Fruit fly (Drosophila melanogaster) S2 (cell line): ENCODE results near the gene CCT2.

ENCODE experiments used
- CG8478 ChIP-seq: fragments of >200 bp; optimal IDR thresholded peaks from 2 replicates; lab custom pipeline; 2018
- CTCF ChIP-seq, 2 experiments: fragments of >200 bp; optimal IDR thresholded peaks; 2 replicates each; lab custom pipeline; 2018

Gene CCT2

DNA sequence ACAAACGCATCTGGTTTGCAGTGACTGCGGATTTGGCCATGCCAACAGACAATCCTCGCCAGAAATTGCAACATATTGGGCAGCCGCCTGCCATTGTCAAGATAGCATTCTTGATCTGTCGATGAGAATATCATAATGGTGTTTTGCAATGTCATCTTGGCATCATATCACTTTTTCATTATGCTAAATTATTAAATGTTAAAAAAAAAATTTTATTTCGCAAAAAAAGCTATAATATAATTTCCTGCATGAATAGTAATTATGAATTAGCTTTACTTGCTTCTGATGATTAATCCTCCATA lies 695 bp downstream of the CCT2 start:
- no peak for TF ChIP-seq CG8478 (lab: Kevin White, UChicago)
- no peak for TF ChIP-seq CTCF (optimal IDR thresholded peaks at IDR 0.05; lab: Kevin White, UChicago)

DNA sequence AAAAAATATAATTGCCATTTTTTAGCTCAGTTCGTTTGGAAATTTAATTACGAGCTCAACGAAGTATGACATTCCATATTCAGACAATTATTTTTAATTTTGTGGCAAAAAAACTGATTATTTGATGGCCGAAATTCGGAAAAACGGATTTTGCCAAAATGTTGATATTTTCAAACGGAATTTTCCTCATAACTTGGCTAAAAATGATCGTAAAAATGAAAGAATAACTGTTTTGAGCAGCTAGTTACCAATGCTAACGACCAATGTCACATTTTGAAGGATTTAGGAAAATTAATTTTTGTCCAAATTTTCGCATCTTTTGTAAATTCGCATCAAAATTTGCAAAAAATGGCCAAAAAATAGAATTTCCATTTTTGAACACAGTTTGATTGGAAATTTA lies 3.7 kb downstream of the CCT2 start:
- no peak for TF ChIP-seq CTCF (optimal IDR thresholded peaks at IDR 0.05; lab: Kevin White, UChicago)
- TF ChIP-seq CG8478 (lab: Kevin White, UChicago) = no peak

DNA sequence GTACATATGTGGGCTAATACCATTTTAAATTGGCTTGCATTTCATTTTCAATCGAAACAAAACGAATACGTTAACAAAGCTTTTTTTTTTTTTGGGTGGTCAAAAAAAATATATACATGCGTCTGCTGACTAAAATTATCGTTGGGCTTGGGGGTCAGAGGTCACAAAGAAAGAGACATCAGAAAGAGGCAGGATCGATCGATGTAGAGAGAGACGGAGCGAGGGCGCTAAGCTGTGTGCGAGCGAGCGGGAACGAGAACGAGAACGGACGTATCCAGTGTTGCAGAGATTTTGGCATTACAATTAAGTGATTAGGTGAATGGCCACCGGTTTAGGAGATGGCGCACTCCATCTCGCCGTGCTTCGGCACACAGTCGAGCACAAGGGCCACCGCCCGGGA lies 4.6 kb downstream of the CCT2 start:
- TF ChIP-seq CTCF (optimal IDR thresholded peaks at IDR 0.05; lab: Kevin White, UChicago) (no peak), CG8478 (lab: Kevin White, UChicago) (no peak)

DNA sequence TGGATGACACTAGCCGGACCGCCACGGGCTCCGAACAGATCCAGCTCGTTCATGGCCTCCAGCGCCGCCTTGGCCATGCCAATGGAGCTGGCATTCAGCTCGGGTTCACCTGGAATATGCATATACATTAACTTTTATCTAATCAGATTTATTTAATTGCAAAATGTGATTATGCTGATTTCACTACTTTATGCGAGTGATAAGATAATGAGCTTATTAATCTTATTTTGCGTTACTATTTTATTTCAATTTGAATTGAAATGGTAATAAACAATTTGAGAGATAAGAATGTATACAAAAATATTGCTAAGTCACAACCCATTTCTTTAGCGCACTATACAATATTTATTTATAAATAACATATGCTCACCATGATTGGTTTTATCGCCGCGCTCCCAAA lies 12.8 kb downstream of the CCT2 start:
- TF ChIP-seq CTCF (optimal IDR thresholded peaks at IDR 0.05; lab: Kevin White, UChicago) (no peak), CG8478 (lab: Kevin White, UChicago) (no peak)

DNA sequence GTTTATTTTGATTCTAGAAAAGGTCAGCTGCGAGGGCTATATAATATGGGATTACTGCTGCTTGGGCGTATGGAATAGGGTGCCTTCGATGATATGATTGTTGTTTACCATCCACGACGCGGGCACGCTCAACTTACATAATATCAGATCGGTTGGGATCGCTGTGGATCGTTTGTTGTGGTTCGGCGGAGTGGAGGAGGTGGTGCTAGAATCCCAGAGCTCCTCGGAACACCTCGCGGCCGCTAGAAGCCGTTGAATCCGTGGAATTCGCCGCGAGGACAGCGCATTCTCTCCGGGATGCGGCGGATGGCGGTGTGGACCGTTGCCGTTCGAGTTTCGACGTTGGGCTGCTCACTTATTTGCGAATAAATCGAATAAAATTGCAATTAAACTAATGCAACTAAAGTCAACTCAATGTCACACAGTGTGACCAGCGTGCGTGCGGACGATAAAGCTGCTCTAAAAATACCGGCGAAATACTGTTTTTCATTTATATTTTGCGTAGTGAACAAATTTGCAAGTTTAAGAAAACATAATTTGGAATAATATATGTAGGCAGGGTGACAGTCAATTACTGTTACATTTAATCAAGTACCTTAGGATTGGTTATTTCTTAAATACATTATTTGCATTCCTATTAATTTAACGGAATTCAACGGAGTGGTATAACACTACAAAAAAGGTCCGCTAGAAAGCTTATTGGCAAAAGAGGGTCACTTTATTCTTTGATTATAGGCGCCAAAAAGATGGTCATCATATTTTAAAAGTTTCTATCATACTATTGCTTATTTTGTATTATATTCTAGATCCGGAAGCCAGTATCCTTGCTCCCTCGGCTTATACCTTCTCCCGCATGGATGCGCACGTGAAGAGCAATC lies 14.2 kb downstream of the CCT2 start, which contains the start of gene CG7766:
Gene CG7766, minus strand, starts transcription at position 432 of the 878 bp plus-strand sequence.
- TF ChIP-seq CG8478 (lab: Kevin White, UChicago) (no peak), CTCF (optimal IDR thresholded peaks at IDR 0.05; lab: Kevin White, UChicago) (no peak)

DNA sequence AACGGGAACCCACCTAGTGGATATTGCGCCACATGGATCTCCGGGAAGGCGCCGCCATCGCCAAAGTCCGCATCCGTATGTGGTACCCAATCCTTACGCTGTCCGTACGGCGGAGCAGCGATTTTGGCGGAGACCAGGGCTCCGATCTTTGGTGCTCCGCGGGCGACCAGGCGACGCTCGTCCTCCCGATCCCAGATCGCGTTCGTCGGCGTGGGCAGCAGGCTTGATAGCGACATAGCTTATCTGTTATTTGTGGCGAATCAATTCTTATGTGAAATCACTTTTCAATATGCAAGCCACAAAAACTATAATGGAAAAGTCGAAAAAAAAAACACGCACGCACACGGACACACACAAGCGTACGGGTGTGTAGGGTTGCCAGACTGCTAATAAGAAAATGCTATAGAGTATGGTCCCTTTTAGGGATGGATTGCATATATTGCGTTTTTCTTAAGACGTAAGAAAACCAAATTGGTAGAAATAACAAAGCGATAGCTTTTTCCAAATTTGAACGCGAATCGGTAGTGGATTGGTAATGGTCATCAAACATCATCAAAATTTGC lies 17.0 kb downstream of the CCT2 start, which contains the start of gene Bx42:
Gene Bx42, minus strand, starts transcription at position 393 of the 563 bp plus-strand sequence.
- TF ChIP-seq CTCF (optimal IDR thresholded peaks at IDR 0.05; lab: Kevin White, UChicago) (no peak), CG8478 (lab: Kevin White, UChicago) (no peak)

DNA sequence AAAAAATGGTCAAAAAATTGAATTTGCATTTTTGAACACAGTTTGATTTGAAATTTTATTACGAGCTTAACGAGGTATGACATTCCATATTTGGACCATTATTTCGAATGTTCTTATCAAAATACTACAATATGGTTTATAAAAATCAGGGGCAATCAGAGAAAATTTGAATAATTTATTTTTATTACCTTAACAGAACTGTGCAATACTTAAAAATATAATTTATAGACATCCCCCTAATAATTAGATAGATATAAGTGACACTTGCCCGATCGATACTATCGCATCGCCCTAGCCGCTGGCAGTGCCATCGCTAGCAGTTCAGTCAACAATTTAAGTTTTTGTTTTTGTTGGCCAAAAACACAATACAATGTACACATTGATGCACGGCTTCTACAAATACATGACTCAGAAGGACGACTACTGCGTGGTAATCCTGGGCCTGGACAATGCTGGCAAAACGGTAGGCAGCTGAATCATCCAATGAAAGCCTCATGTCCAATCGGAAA lies 17.5 kb downstream of the CCT2 start, which contains the start of gene Arfrp1:
Gene Arfrp1, plus strand, starts transcription at position 295 of the 509 bp plus-strand sequence.
- TF ChIP-seq CG8478 (lab: Kevin White, UChicago) (no peak), CTCF (optimal IDR thresholded peaks at IDR 0.05; lab: Kevin White, UChicago) (no peak)

DNA sequence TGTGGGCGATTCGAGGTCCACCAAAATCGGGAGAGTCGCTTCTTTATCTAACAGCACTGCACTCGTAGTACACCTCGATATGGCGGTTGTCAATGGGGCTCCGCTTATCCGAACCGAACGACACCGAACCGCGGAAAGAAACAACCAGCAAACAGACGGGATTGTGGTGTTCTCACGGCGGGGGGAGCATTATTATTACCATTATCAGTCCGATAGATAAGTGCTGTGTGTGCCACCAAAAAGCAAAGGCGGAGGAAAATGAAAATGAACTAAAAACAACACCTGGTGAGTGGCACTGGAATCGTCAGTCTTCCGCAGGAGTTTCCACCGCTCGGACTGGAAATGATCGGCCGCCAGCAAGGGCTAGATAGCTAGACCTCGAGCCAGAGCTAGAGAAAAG lies 19.1 kb downstream of the CCT2 start, which contains the start of gene AP-1gamma:
Gene AP-1gamma, plus strand, starts transcription at position 305 of the 400 bp plus-strand sequence.
- TF ChIP-seq CG8478 (lab: Kevin White, UChicago) (no peak), CTCF (optimal IDR thresholded peaks at IDR 0.05; lab: Kevin White, UChicago) (no peak)

DNA sequence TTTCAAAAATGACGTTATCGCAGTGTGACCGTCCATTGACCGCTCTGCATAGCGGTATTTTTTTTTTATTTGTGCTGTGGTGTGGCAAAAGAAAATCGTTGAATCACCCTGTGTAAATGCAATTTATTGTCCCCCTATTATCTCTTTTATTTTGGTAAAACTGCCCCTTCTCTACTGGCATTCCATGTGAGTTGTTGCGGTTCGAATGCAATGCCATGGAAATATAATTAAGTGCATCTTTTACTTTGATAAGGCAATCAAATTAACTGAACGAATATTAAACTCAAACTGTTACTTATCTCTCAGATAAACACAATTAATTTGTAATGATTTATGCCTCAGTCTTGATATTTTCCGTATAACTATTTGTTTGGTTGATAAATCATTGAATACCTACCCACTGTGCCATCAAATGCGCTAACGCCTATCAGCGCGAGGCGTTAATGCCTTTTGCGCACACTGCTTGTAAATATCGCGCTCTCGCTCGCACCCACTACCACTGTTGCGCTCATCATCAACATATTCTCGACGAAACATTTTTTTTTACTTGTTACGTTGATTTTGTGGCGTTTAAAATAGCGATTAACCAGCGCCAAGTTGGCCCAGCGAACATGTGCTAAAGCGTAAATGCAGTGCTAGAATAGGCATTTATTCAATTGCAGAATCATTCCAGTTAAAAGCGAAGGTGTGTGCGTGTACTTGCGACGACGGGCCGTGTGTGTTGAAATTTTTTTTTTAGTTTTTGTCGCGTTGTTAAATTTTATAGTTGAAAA lies 19.9 kb downstream of the CCT2 start:
- TF ChIP-seq CG8478 (lab: Kevin White, UChicago) (no peak), CTCF (optimal IDR thresholded peaks at IDR 0.05; lab: Kevin White, UChicago) (no peak)

DNA sequence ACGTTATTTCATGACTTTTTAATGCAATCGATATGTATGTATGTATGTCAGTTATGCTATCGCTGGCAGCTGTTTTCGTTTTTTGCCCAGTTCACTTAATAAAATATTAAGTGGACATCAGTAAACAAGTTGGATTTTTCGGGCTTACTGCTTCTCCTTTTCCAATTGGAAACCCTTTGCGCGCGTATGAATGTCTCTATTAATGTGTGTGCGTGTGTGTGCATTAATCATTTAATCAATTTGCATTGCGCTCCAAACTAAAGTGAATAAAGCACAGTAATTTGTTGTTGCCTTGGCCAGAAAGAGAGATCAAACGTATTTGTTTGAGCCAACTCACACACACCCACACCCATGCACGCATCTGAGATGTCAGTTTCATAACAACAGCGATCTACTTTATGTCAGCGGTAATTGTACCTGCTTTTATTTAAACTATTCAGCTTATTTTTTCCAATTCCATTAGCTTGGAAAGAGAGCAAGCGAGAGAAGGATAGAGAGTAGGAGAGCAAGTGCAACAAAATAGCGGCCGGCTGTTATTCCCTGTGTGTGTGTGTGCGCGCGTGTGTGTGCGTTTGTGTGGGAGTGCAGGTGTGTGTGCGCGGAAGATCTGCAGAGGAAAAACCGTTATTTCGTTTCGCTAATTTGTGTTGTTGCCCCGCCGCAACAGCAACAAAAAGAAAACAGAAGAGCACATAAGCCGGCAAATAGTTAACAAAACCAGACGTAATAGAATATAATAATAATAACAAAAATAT lies 21.0 kb downstream of the CCT2 start:
- TF ChIP-seq CTCF (optimal IDR thresholded peaks at IDR 0.05; lab: Kevin White, UChicago) (no peak), CG8478 (lab: Kevin White, UChicago) (no peak)

DNA sequence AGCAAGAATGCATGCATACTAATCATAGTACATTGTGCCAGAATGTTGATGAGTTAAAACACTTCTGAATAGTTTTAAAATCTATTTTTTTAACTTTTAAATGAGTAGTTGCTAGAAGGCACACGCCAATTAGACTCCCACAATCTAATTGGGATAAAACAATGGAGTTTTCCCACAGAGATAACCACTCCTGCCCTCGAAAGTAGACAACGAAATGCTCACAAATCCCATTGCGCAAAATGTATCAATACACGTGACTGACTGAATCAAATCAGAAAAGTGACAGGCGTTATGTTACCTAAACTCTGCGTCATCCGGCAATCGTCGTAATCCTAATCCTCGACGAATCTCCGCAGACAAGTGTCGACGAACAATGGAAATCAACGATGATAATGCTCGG lies 28.5 kb downstream of the CCT2 start:
- TF ChIP-seq CG8478 (lab: Kevin White, UChicago) = no peak
- TF ChIP-seq CTCF (optimal IDR thresholded peaks at IDR 0.05; lab: Kevin White, UChicago) = no peak

DNA sequence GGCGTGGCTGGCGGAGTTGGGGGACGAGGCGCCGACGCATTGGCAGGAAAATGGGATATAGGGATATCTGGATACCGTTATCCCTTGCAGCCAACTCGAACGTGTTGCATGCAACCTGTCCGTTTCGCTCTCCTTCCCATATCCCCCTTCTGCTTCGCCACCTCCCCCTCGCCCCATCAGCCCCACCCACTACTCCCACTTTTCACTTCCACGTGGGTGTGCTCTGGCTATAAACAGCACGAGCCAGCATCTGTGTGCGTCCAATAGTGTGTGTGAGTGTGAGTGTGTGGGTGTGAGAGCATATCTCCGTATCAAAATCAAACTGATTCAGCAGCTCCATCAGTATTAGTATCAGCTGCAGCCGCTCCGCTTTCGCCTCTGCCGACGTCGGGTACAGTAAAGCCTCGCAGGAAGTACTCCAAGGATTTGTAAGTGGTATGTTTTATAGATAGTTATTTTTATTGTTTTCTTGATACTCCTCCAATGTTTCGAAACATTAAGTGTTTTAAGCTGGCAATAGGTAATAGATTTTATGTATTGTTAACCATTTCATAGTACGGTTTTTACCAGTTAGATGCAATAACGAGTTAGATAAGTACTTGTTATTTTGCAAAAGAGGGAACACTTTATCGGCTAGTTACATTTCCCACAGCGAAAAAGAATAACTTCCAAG lies 29.8 kb downstream of the CCT2 start:
- TF ChIP-seq CG8478 (lab: Kevin White, UChicago) (no peak), CTCF (optimal IDR thresholded peaks at IDR 0.05; lab: Kevin White, UChicago) (no peak)

DNA sequence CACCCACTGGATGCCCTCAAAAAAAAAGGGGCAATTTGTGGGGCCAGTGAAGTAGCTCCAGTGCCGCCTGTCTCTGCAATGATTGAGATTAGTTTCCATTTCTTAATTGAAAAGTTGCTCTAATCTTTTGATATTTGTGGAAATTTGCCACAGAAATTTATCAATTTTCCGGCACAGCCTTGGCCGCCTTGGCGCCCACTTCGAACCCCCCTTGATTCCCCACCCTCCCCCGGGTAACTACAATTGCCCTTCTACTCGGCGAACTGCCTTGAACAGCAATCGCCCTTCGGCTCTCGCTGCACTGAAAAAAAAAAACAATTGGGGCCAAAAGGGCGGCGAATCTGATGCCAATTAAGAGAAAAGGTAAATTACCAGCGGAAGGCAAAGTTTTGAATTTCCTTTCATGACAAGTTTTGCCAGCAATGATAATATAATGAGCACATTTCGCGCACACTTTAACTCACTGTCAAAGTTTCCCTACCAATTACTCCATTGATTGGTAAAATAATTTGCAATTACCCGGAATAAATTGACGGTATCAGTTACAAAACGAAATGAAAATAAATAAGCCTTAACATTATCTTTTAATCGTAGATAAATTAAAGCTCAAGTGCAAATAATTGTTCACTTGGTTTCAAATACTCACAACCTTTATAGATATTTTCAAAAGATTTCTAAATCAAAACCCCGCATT lies 30.5 kb downstream of the CCT2 start:
- TF ChIP-seq CTCF (optimal IDR thresholded peaks at IDR 0.05; lab: Kevin White, UChicago) = no peak
- TF ChIP-seq CG8478 (lab: Kevin White, UChicago) = no peak
